Fruit fly (Drosophila melanogaster): ENCODE data around the gene CG1239.

Gene CG1239

dm6 chr3R:5686049-5686757, 47.1 kb upstream of the CG1239 start (continued):
- TF ChIP-seq Taf1 (GFP tag; IDR thresholded peaks at IDR 0.05) (no peak), Six4 (GFP tag; optimal IDR thresholded peaks at IDR 0.05) (no peak), bsh (GFP tag; optimal IDR thresholded peaks at IDR 0.05) (peak in 1 of 2 experiments; percentile 45), CG3995 (GFP tag; optimal IDR thresholded peaks at IDR 0.05) (no peak), D (optimal IDR thresholded peaks at IDR 0.05) (peak; percentile 7), D (GFP tag; optimal IDR thresholded peaks at IDR 0.05) (peak; percentile 33), CG17612 (GFP tag; IDR thresholded peaks at IDR 0.05) (no peak), az2 (GFP tag; optimal IDR thresholded peaks at IDR 0.05) (peak; percentile 42), pb (GFP tag; optimal IDR thresholded peaks at IDR 0.05) (no peak), CG2202 (tag; optimal IDR thresholded peaks at IDR 0.05) (no peak), CG30403 (GFP tag; optimal IDR thresholded peaks at IDR 0.05) (peak; percentile 48), unpg (GFP tag; optimal IDR thresholded peaks at IDR 0.05) (peak; percentile 58), Oaz (GFP tag; IDR thresholded peaks at IDR 0.05) (0 out of 2 replicates have a peak, but pooled peaks have one; percentile 16), luna (GFP tag; optimal IDR thresholded peaks at IDR 0.05) (no peak), pum (GFP tag; optimal IDR thresholded peaks at IDR 0.05) (peak; percentile 29), pnt (GFP tag; optimal IDR thresholded peaks at IDR 0.05) (no peak), CG8924 (tag; optimal IDR thresholded peaks at IDR 0.05) (peak; percentile 53), lmd (GFP tag; IDR thresholded peaks at IDR 0.05) (peak; percentile 61), gro (GFP tag; optimal IDR thresholded peaks at IDR 0.05) (no peak), Hr3 (GFP tag; optimal IDR thresholded peaks at IDR 0.05) (peak; percentile 24), Lim3 (GFP tag; IDR thresholded peaks at IDR 0.05) (no peak), Trl (optimal IDR thresholded peaks at IDR 0.05) (no peak), Trl (GFP tag; optimal IDR thresholded peaks at IDR 0.05) (no peak), hkb (optimal IDR thresholded peaks at IDR 0.05) (no peak), hkb (GFP tag; IDR thresholded peaks at IDR 0.05) (peak; percentile 52; the same call in 1 of the 2 replicates), mam (GFP tag; optimal IDR thresholded peaks at IDR 0.05) (no peak), CG10267 (tag; optimal IDR thresholded peaks at IDR 0.05) (no peak), CG8359 (GFP tag; optimal IDR thresholded peaks at IDR 0.05; ENCODE audit: borderline replicate concordance) (peak; percentile 30), Hr78 (GFP tag; optimal IDR thresholded peaks at IDR 0.05) (no peak), CG30020 (tag; optimal IDR thresholded peaks at IDR 0.05) (no peak), CG15514 (GFP tag; optimal IDR thresholded peaks at IDR 0.05) (peak; percentile 29), CG7928 (GFP tag; optimal IDR thresholded peaks at IDR 0.05) (peak; percentile 11), Sry-δ (GFP tag; optimal IDR thresholded peaks at IDR 0.05) (no peak), sens-2 (GFP tag; IDR thresholded peaks at IDR 0.05) (no peak), Fer1 (GFP tag; optimal IDR thresholded peaks at IDR 0.05) (peak; percentile 74), onecut (GFP tag; IDR thresholded peaks at IDR 0.05) (no peak; the same call in 1 of the 2 replicates), CG13424 (tag; optimal IDR thresholded peaks at IDR 0.05) (peak; percentile 58), CG3726 (GFP tag; IDR thresholded peaks at IDR 0.05) (no peak), dimm (GFP tag; IDR thresholded peaks at IDR 0.05) (no peak), CG9727 (GFP tag; optimal IDR thresholded peaks at IDR 0.05) (peak; percentile 45), Dip3 (GFP tag; optimal IDR thresholded peaks at IDR 0.05) (peak; percentile 25), CG2678 (tag; optimal IDR thresholded peaks at IDR 0.05) (peak; percentile 76), tna (GFP tag; IDR thresholded peaks at IDR 0.05; ENCODE audit: partially characterized antibody) (no peak), p53 (GFP tag; optimal IDR thresholded peaks at IDR 0.05) (no peak), CG9817 (tag; optimal IDR thresholded peaks at IDR 0.05) (peak; percentile 55), CG4328 (GFP tag; optimal IDR thresholded peaks at IDR 0.05) (no peak), row (GFP tag; IDR thresholded peaks at IDR 0.05) (peak; percentile 80), CG1647 (GFP tag; optimal IDR thresholded peaks at IDR 0.05) (peak; percentile 2), Chrac-16 (GFP tag; optimal IDR thresholded peaks at IDR 0.05) (peak; percentile 18), Atf-2 (GFP tag; optimal IDR thresholded peaks at IDR 0.05) (no peak), CG3163 (GFP tag; optimal IDR thresholded peaks at IDR 0.05) (no peak)
